Worm (Caenorhabditis elegans): ENCODE results near the gene Y54G9A.7.

Y54G9A.7 gene

DNA sequence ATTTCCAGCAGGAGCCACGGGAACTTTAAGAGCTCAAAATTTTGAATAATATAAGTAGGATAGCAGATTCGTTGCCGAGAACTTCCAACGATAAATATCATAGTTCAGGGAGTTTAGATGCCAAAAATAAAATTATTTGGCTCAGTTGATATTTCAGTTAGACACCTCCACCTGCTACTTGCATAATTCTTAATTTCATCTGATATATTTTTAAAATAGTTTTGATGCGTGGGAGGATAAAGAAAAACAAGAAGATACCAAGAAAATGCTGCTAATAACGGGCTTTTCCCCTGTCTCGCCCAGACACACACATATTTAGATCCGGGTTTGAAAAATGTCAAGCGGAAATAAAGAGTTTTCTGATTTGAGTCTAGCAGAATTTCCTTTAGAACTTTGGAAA, 4.4 kb downstream of the Y54G9A.7 start, which contains the start of gene sre-46:
sre-46 (minus strand) TSS at position 101 of the 400 bp plus-strand sequence.
- no peak for TF ChIP-seq tag-97 (GFP tag; IDR thresholded peaks at IDR 0.05)
- TF ChIP-seq mep-1 (tag; optimal IDR thresholded peaks at IDR 0.05): no peak
- TF ChIP-seq mdl-1 (tag; optimal IDR thresholded peaks at IDR 0.05): no peak
- TF ChIP-seq zfp-3 (GFP tag; conservative IDR thresholded peaks at IDR 0.05): no peak
- TF ChIP-seq nhr-42 (GFP tag; IDR thresholded peaks at IDR 0.05): no peak
- TF ChIP-seq nhr-48 (tag; optimal IDR thresholded peaks at IDR 0.05): no peak
- no peak for TF ChIP-seq snpc-1.2 (GFP tag; IDR thresholded peaks at IDR 0.05)
- TF ChIP-seq zfp-2 (tag; optimal IDR thresholded peaks at IDR 0.05): no peak
- TF ChIP-seq ceh-82 (tag; optimal IDR thresholded peaks at IDR 0.05): no peak
- no peak for TF ChIP-seq nhr-6 (tag; optimal IDR thresholded peaks at IDR 0.05)
- TF ChIP-seq ama-1 (optimal IDR thresholded peaks at IDR 0.05): no peak
- no peak for TF ChIP-seq ceh-32 (tag; optimal IDR thresholded peaks at IDR 0.05; ENCODE audit: poor library complexity)
- TF ChIP-seq madf-9 (GFP tag; conservative IDR thresholded peaks at IDR 0.05): no peak
- no peak for TF ChIP-seq daf-12 (tag; optimal IDR thresholded peaks at IDR 0.05)
- no peak for TF ChIP-seq D1046.2 (GFP tag; IDR thresholded peaks at IDR 0.05)
- TF ChIP-seq ceh-20 (GFP tag; IDR thresholded peaks at IDR 0.05): no peak
- no peak for TF ChIP-seq lin-29 (GFP tag; IDR thresholded peaks at IDR 0.05)
- TF ChIP-seq mes-2 (tag; optimal IDR thresholded peaks at IDR 0.05; ENCODE audit: poor library complexity, severe bottlenecking): no peak

DNA sequence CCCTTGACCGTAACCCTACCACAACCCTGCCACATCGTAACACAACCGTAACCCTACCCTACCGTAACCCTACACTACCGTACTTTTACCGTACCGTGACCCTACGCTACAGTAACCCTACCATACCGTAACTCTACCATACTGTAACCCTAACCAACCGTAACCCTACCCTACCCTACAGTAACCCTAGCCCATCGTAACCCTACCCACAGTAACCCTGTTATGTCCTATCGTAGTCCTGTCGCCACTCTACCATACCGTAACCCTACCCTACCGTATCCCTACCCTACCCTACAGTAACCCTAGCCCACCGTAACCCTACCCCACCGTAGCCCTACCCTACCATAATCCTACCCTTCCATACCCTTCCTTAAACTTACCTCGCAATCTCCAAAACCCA, 4.9 kb downstream of the Y54G9A.7 start:
- no peak for TF ChIP-seq lin-15B (tag; optimal IDR thresholded peaks at IDR 0.05)
- TF ChIP-seq nhr-42 (GFP tag; IDR thresholded peaks at IDR 0.05): peak; percentile 56; the same call in 1 of the 2 replicates
- no peak for TF ChIP-seq ceh-44 (GFP tag; IDR thresholded peaks at IDR 0.05)
- no peak for TF ChIP-seq lin-29 (GFP tag; IDR thresholded peaks at IDR 0.05)
- TF ChIP-seq unc-62 (GFP tag; optimal IDR thresholded peaks at IDR 0.05 in 1 of 2): peak in 1 of 2 experiments; percentile 83
- no peak for TF ChIP-seq unc-62 (tag; optimal IDR thresholded peaks at IDR 0.05)
- no peak for TF ChIP-seq attf-4 (tag; optimal IDR thresholded peaks at IDR 0.05)
- TF ChIP-seq lim-7 (GFP tag; IDR thresholded peaks at IDR 0.05): no peak
- TF ChIP-seq lin-1 (GFP tag; IDR thresholded peaks at IDR 0.05): no peak
- TF ChIP-seq mxl-2 (GFP tag; conservative IDR thresholded peaks at IDR 0.05): no peak
- no peak for TF ChIP-seq gei-8 (GFP tag; optimal IDR thresholded peaks at IDR 0.05)

DNA sequence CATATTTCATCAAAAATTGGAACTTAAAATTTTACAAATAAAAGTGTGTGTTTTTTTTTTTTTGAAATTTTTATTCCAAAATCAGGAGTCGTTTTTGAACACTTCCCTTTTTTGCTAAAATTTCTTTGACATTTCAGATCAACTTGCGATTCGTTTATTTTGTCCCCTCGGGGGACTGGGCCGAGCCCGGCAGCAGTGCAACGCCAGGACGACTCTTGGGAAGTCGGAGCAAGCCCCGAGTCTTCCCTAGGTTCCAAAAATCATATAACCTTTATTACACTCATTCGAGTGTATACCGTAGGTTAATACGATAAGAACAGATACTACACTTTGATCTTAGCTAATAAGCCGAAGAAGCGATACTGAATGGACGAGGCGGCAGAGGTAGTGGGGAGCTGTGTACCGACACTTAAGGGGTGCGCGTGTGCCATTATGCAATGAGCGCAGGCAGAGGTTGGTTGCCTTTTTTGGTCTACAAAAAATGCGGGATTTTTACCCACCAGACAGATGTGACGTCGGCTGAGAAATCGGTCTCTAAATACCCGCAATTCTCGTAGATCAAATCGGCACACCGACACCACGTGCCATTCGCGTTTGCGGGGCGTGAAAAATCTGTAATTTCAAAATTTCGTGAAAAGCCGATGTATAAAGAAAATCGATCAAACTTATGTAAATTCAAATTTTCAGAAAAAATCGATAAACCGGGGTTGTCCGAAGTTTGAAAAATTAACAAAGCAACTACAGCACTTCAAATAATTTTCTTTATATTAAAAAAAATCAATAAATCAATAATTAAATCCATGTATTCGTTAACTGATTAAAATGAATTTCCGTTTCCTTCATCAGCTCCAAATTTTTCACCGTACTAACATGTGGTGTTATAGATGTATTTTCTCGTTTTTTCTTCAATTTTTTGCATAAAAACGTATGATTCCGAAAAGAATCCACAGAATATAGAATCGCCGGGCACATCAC, 7.9 kb downstream of the Y54G9A.7 start:
- TF ChIP-seq ceh-28 (tag; optimal IDR thresholded peaks at IDR 0.05) (peak; percentile 98), F49E8.2 (tag; optimal IDR thresholded peaks at IDR 0.05; ENCODE audit: borderline replicate concordance) (peak; percentile 73), dmd-6 (GFP tag; IDR thresholded peaks at IDR 0.05) (peak; percentile 13; the same call in 1 of the 2 replicates), snpc-1.2 (GFP tag; IDR thresholded peaks at IDR 0.05) (0 out of 2 replicates have a peak, but pooled peaks have one; percentile 52), Y48G9A.11 (GFP tag; IDR thresholded peaks at IDR 0.05) (0 out of 2 replicates have a peak, but pooled peaks have one; percentile 26), nhr-77 (tag; optimal IDR thresholded peaks at IDR 0.05) (no peak), egl-43 (GFP tag; IDR thresholded peaks at IDR 0.05) (peak; percentile 58; the same call in 1 of the 2 replicates), F44E2.7 (GFP tag; IDR thresholded peaks at IDR 0.05) (no peak)

DNA sequence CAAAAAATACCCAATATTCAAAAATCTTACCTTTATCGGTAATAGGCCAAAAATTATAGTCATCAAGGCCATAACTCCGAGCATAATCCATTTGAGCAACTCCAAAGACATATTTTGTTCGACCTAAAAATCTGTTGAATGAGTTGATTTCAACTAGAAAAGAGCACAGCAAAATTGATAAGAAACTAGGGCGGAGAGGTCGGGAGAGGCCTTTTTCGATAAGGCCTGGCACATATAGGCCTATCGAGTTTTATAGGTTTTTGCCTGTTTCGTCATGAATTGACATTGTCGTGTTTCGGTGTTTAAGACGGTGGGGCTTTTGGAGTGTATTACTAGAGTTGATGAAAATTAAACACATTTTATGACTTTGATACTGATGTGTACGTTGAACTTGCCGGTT, 9.9 kb downstream of the Y54G9A.7 start, which contains the start of gene zipt-2.3:
zipt-2.3 (minus strand) TSS at position 147 of the 400 bp plus-strand sequence.
- peak; percentile 62 for TF ChIP-seq nhr-28 (tag; optimal IDR thresholded peaks at IDR 0.05)
- peak; percentile 62 for TF ChIP-seq dve-1 (tag; optimal IDR thresholded peaks at IDR 0.05; ENCODE audit: insufficient read depth)
- TF ChIP-seq spr-1 (tag; optimal IDR thresholded peaks at IDR 0.05): no peak
- TF ChIP-seq snpc-1.2 (GFP tag; IDR thresholded peaks at IDR 0.05): no peak
- no peak for TF ChIP-seq aha-1 (tag)
- no peak for TF ChIP-seq daf-19 (GFP tag; conservative IDR thresholded peaks at IDR 0.05)
- no peak for TF ChIP-seq mdt-29 (GFP tag; IDR thresholded peaks at IDR 0.05)
- peak; percentile 45; the same call in 1 of the 2 replicates for TF ChIP-seq php-3 (GFP tag; IDR thresholded peaks at IDR 0.05)
- TF ChIP-seq pqm-1 (tag; optimal IDR thresholded peaks at IDR 0.05): peak; percentile 93
- TF ChIP-seq hlh-11 (tag; optimal IDR thresholded peaks at IDR 0.05): peak; percentile 9
- no peak for TF ChIP-seq zip-11 (GFP tag; IDR thresholded peaks at IDR 0.05)
- no peak for TF ChIP-seq zag-1 (tag; optimal IDR thresholded peaks at IDR 0.05)
- TF ChIP-seq attf-4 (tag; optimal IDR thresholded peaks at IDR 0.05): no peak
- TF ChIP-seq nhr-77 (tag; optimal IDR thresholded peaks at IDR 0.05): no peak
